Fruit fly (Drosophila melanogaster): ENCODE results near the gene nebu.
A peak's percentile ranks its signal among the peaks of the same experiment; 100 is the strongest.

The nebu gene

dm6 chr3L:12805660-12806289 lies 37.1 kb downstream of the nebu start, which contains the start of gene Sap130 (continued):
- TF ChIP-seq BEAF-32 (GFP tag; optimal IDR thresholded peaks at IDR 0.05) = peak; percentile 57
- no peak for TF ChIP-seq Doc3 (GFP tag; IDR thresholded peaks at IDR 0.05; ENCODE audit: partially characterized antibody)
- TF ChIP-seq Mes4 (GFP tag; optimal IDR thresholded peaks at IDR 0.05) = no peak
- no peak for TF ChIP-seq Atf-2 (GFP tag; optimal IDR thresholded peaks at IDR 0.05)
- no peak for TF ChIP-seq oc (tag; optimal IDR thresholded peaks at IDR 0.05)
- TF ChIP-seq da (GFP tag; optimal IDR thresholded peaks at IDR 0.05) = no peak
- TF ChIP-seq Lhr (GFP tag; optimal IDR thresholded peaks at IDR 0.05) = no peak
- TF ChIP-seq bbx (GFP tag; IDR thresholded peaks at IDR 0.05; ENCODE audit: partially characterized antibody) = 0 out of 2 replicates have a peak, but pooled peaks have one; percentile 5
- no peak for TF ChIP-seq CG13296 (GFP tag; optimal IDR thresholded peaks at IDR 0.05)
- TF ChIP-seq ci (GFP tag; IDR thresholded peaks at IDR 0.05) = no peak
- no peak for TF ChIP-seq abd-A (tag; optimal IDR thresholded peaks at IDR 0.05)
- peak in 1 of 2 experiments; percentile 72 for TF ChIP-seq Trl (optimal IDR thresholded peaks at IDR 0.05)
- TF ChIP-seq Trl (GFP tag; optimal IDR thresholded peaks at IDR 0.05) = no peak
- peak; percentile 5 for TF ChIP-seq NC2β (GFP tag; optimal IDR thresholded peaks at IDR 0.05)
- TF ChIP-seq stwl (tag; optimal IDR thresholded peaks at IDR 0.05) = no peak
- no peak for TF ChIP-seq CG1603 (tag; optimal IDR thresholded peaks at IDR 0.05)
- TF ChIP-seq CG9797 (GFP tag; optimal IDR thresholded peaks at IDR 0.05) = peak; percentile 30
- peak; percentile 35 for TF ChIP-seq CG10147 (GFP tag; optimal IDR thresholded peaks at IDR 0.05)
- TF ChIP-seq pzg (GFP tag; optimal IDR thresholded peaks at IDR 0.05) = peak; percentile 32

dm6 chr3L:12804730-12805170 lies 38.2 kb downstream of the nebu start, which contains the start of gene Atg1:
TSS of gene Atg1 (minus strand) at chr3L:12805116.
- TF ChIP-seq bcd (GFP tag; optimal IDR thresholded peaks at IDR 0.05) = no peak
- TF ChIP-seq CG6791 (GFP tag; IDR thresholded peaks at IDR 0.05; ENCODE audit: partially characterized antibody) = no peak; the same call in 2 of the 3 replicates
- no peak for TF ChIP-seq Doc3 (GFP tag; IDR thresholded peaks at IDR 0.05; ENCODE audit: partially characterized antibody)
- TF ChIP-seq ATbp (GFP tag; optimal IDR thresholded peaks at IDR 0.05) = no peak
- peak; percentile 43 for TF ChIP-seq CG12659 (GFP tag; optimal IDR thresholded peaks at IDR 0.05)
- TF ChIP-seq eyg (GFP tag; optimal IDR thresholded peaks at IDR 0.05) = no peak
- TF ChIP-seq CG9727 (GFP tag; optimal IDR thresholded peaks at IDR 0.05) = no peak
- TF ChIP-seq CG18262 (tag; optimal IDR thresholded peaks at IDR 0.05) = peak; percentile 5
- no peak for TF ChIP-seq CG2202 (tag; optimal IDR thresholded peaks at IDR 0.05)
- TF ChIP-seq HmgZ (tag; optimal IDR thresholded peaks at IDR 0.05) = peak; percentile 13
- TF ChIP-seq CG1603 (tag; optimal IDR thresholded peaks at IDR 0.05) = peak; percentile 23
- TF ChIP-seq zf30C (GFP tag; optimal IDR thresholded peaks at IDR 0.05) = peak; percentile 10
- no peak for TF ChIP-seq prd (optimal IDR thresholded peaks at IDR 0.05)
- TF ChIP-seq prd (GFP tag; IDR thresholded peaks at IDR 0.05) = no peak
- no peak for TF ChIP-seq Chrac-16 (GFP tag; optimal IDR thresholded peaks at IDR 0.05)
- TF ChIP-seq CG12391 (tag; optimal IDR thresholded peaks at IDR 0.05) = no peak
- TF ChIP-seq Adf1 (GFP tag; IDR thresholded peaks at IDR 0.05) = no peak
- TF ChIP-seq fd96Cb (tag; optimal IDR thresholded peaks at IDR 0.05) = no peak
- TF ChIP-seq fd3F (GFP tag; optimal IDR thresholded peaks at IDR 0.05) = no peak
- TF ChIP-seq CG13624 (GFP tag; optimal IDR thresholded peaks at IDR 0.05) = no peak
- TF ChIP-seq CrebB (tag; optimal IDR thresholded peaks at IDR 0.05) = no peak
- TF ChIP-seq cg (GFP tag; optimal IDR thresholded peaks at IDR 0.05) = peak; percentile 61
- peak; percentile 13 for TF ChIP-seq D19A (tag; optimal IDR thresholded peaks at IDR 0.05)
- TF ChIP-seq CG33557 (GFP tag; optimal IDR thresholded peaks at IDR 0.05) = no peak
- TF ChIP-seq klu (GFP tag; IDR thresholded peaks at IDR 0.05) = peak; percentile 43; the same call in 1 of the 2 replicates
- no peak for TF ChIP-seq CG10654 (GFP tag; optimal IDR thresholded peaks at IDR 0.05)
- peak; percentile 10 for TF ChIP-seq CG17568 (GFP tag; optimal IDR thresholded peaks at IDR 0.05)
- no peak for TF ChIP-seq Dll (GFP tag; IDR thresholded peaks at IDR 0.05; ENCODE audit: partially characterized antibody)
- TF ChIP-seq CG12155 (GFP tag; optimal IDR thresholded peaks at IDR 0.05) = no peak
- TF ChIP-seq CG2712 (tag; optimal IDR thresholded peaks at IDR 0.05) = peak; percentile 36
- TF ChIP-seq CG12744 (GFP tag; optimal IDR thresholded peaks at IDR 0.05) = no peak
- no peak for TF ChIP-seq CG12236 (GFP tag; optimal IDR thresholded peaks at IDR 0.05)
